Worm (Caenorhabditis elegans): ENCODE data around the gene srj-37.

- TF ChIP-seq ref-1 (GFP tag; conservative IDR thresholded peaks at IDR 0.05): no peak
- no peak for TF ChIP-seq flt-1 (GFP tag; IDR thresholded peaks at IDR 0.05)
- no peak for TF ChIP-seq tab-1 (GFP tag; IDR thresholded peaks at IDR 0.05)
Observed at ce11 chrV:592959-593358, 45.5 kb upstream of the srj-37 start, which contains the start of gene ZK488.5.

Measured in whole organism, midembryonic.